Fruit fly (Drosophila melanogaster) whole organism, embryonic: ENCODE data around the gene IntS6.

Source experiments
- ATbp ChIP-seq: fragments of 200-800 bp; sonication (Bioruptor generic); optimal IDR thresholded peaks from 2 replicates; lab custom pipeline; 2017; ENCODE audit warnings: missing biosample characterization, mild to moderate bottlenecking, missing genetic modification characterization, missing genetic modification reagents
- Atf6 ChIP-seq: fragments of 200-800 bp; sonication (Bioruptor generic); IDR thresholded peaks from 2 replicates; pipeline ENCODE4 v1.3.6; 2022; ENCODE audit warnings: missing biosample characterization, missing genetic modification characterization
- BEAF-32 ChIP-seq: fragments of 200-800 bp; sonication (Bioruptor generic); optimal IDR thresholded peaks from 3 replicates; lab custom pipeline; 2017; ENCODE audit warnings: missing biosample characterization, missing genetic modification characterization, mild to moderate bottlenecking, moderate library complexity, missing genetic modification reagents
- Bgb ChIP-seq: fragments of 200-800 bp; sonication (Bioruptor generic); IDR thresholded peaks from 2 replicates; pipeline ENCODE4 v1.3.6; 2022; ENCODE audit warnings: missing biosample characterization, missing genetic modification characterization; ENCODE audit not compliant: partially characterized antibody
- CG10147 ChIP-seq: fragments of 200-800 bp; sonication (Bioruptor generic); optimal IDR thresholded peaks from 2 replicates; lab custom pipeline; 2019; ENCODE audit warnings: missing biosample characterization, mild to moderate bottlenecking, missing genetic modification characterization, moderate library complexity
- CG10209 ChIP-seq: fragments of 200-800 bp; sonication (Bioruptor generic); optimal IDR thresholded peaks from 3 replicates; lab custom pipeline; 2017; ENCODE audit warnings: missing biosample characterization, mild to moderate bottlenecking, missing genetic modification characterization, missing genetic modification reagents
- CG10462 ChIP-seq: fragments of 200-800 bp; sonication (Bioruptor generic); optimal IDR thresholded peaks from 2 replicates; lab custom pipeline; 2016; ENCODE audit warnings: missing biosample characterization, missing genetic modification characterization
- CG10979 ChIP-seq: fragments of 200-800 bp; sonication (Bioruptor generic); optimal IDR thresholded peaks from 2 replicates; lab custom pipeline; 2018; ENCODE audit warnings: missing biosample characterization, mild to moderate bottlenecking, missing genetic modification characterization, moderate library complexity
- CG11504 ChIP-seq: fragments of 200-800 bp; sonication (Bioruptor generic); optimal IDR thresholded peaks from 3 replicates; lab custom pipeline; 2019; ENCODE audit warnings: missing biosample characterization, mild to moderate bottlenecking, missing genetic modification characterization, moderate library complexity
- CG13624 ChIP-seq: fragments of 200-800 bp; sonication (Bioruptor generic); optimal IDR thresholded peaks from 2 replicates; lab custom pipeline; 2016; ENCODE audit warnings: missing biosample characterization, missing genetic modification characterization
- CG13775 ChIP-seq: fragments of 200-800 bp; sonication (Bioruptor generic); optimal IDR thresholded peaks from 3 replicates; lab custom pipeline; 2017; ENCODE audit warnings: missing biosample characterization, mild to moderate bottlenecking, missing genetic modification characterization
- CG14710 ChIP-seq: fragments of 200-800 bp; sonication (Bioruptor generic); optimal IDR thresholded peaks from 3 replicates; lab custom pipeline; 2019; ENCODE audit warnings: missing biosample characterization, mild to moderate bottlenecking, missing genetic modification characterization, moderate library complexity
- CG15073 ChIP-seq: fragments of 200-800 bp; sonication (Bioruptor generic); optimal IDR thresholded peaks from 2 replicates; lab custom pipeline; 2016; ENCODE audit warnings: missing biosample characterization, missing genetic modification characterization
- CG15696 ChIP-seq: fragments of 200-800 bp; sonication (Bioruptor generic); optimal IDR thresholded peaks from 2 replicates; lab custom pipeline; 2019; ENCODE audit warnings: missing biosample characterization, mild to moderate bottlenecking, missing genetic modification characterization, moderate library complexity
- CG18262 ChIP-seq: fragments of 200-800 bp; optimal IDR thresholded peaks from 3 replicates; lab custom pipeline; 2019; ENCODE audit warnings: missing biosample characterization, mild to moderate bottlenecking, missing genetic modification characterization, moderate library complexity
- CG18619 ChIP-seq: fragments of 200-800 bp; sonication (Bioruptor generic); optimal IDR thresholded peaks from 3 replicates; lab custom pipeline; 2017; ENCODE audit warnings: missing biosample characterization, mild to moderate bottlenecking, missing genetic modification characterization
- CG2120 ChIP-seq: fragments of 200-800 bp; sonication (Bioruptor generic); optimal IDR thresholded peaks from 3 replicates; lab custom pipeline; 2016; ENCODE audit warnings: missing biosample characterization, missing genetic modification characterization
- CG31365 ChIP-seq: fragments of 200-800 bp; sonication (Bioruptor generic); optimal IDR thresholded peaks from 2 replicates; lab custom pipeline; 2018; ENCODE audit warnings: missing biosample characterization, mild to moderate bottlenecking, missing genetic modification characterization
- CG4424 ChIP-seq: fragments of 200-800 bp; sonication (Bioruptor generic); optimal IDR thresholded peaks from 3 replicates; lab custom pipeline; 2016; ENCODE audit warnings: missing biosample characterization, missing genetic modification characterization
- CG5180 ChIP-seq: fragments of 200-800 bp; sonication (Bioruptor generic); optimal IDR thresholded peaks from 3 replicates; lab custom pipeline; 2017; ENCODE audit warnings: missing biosample characterization, missing genetic modification characterization, mild to moderate bottlenecking, moderate library complexity, missing genetic modification reagents
- CG6689 ChIP-seq: fragments of 200-800 bp; sonication (Bioruptor generic); IDR thresholded peaks from 2 replicates; pipeline ENCODE4 v1.3.6; 2022; ENCODE audit warnings: missing biosample characterization, missing genetic modification characterization
- CG7357 ChIP-seq: fragments of 200-800 bp; sonication (Bioruptor generic); IDR thresholded peaks from 3 replicates; pipeline ENCODE4 v1.3.6; 2022; ENCODE audit warnings: missing biosample characterization, missing genetic modification characterization
- CG8388 ChIP-seq: fragments of 200-800 bp; sonication (Bioruptor generic); optimal IDR thresholded peaks from 2 replicates; lab custom pipeline; 2019; ENCODE audit warnings: missing biosample characterization, mild to moderate bottlenecking, missing genetic modification characterization, moderate library complexity
- Drgx ChIP-seq: fragments of 200-800 bp; sonication (Bioruptor generic); IDR thresholded peaks from 2 replicates; pipeline ENCODE4 v1.3.6; 2022; ENCODE audit warnings: missing biosample characterization, missing genetic modification characterization
- E2f2 ChIP-seq: fragments of 200-800 bp; sonication (Bioruptor generic); IDR thresholded peaks from 2 replicates; pipeline ENCODE4 v1.3.6; 2022; ENCODE audit warnings: missing biosample characterization, missing genetic modification characterization
- Ets65A ChIP-seq: fragments of 200-800 bp; sonication (Bioruptor generic); peaks from one replicate; lab custom pipeline; 2016; ENCODE audit warnings: missing biosample characterization, missing genetic modification characterization
- Fer1 ChIP-seq: fragments of 200-800 bp; sonication (Bioruptor generic); optimal IDR thresholded peaks from 2 replicates; lab custom pipeline; 2017; ENCODE audit warnings: missing biosample characterization, mild to moderate bottlenecking, missing genetic modification characterization
- Gsc ChIP-seq: fragments of 200-800 bp; sonication (Bioruptor generic); IDR thresholded peaks from 2 replicates; pipeline ENCODE4 v1.3.6; 2022; ENCODE audit warnings: missing biosample characterization, missing genetic modification characterization
- Hr51 ChIP-seq, 2 experiments: fragments of 200-800 bp; sonication (Bioruptor generic); optimal IDR thresholded peaks; 2 replicates in 1 of 2; 3 replicates in 1 of 2; lab custom pipeline; 2016 to 2018; ENCODE audit warnings: missing biosample characterization in 2 of 2, missing genetic modification characterization in 2 of 2, mild to moderate bottlenecking in 1 of 2, moderate library complexity in 1 of 2
- Hsf ChIP-seq: fragments of 200-800 bp; sonication (Bioruptor generic); optimal IDR thresholded peaks from 3 replicates; lab custom pipeline; 2016; ENCODE audit warnings: missing biosample characterization, missing genetic modification characterization
- Nf-YB ChIP-seq: fragments of 200-800 bp; sonication (Bioruptor generic); optimal IDR thresholded peaks from 3 replicates; lab custom pipeline; 2019; ENCODE audit warnings: missing biosample characterization, mild to moderate bottlenecking, missing genetic modification characterization, moderate library complexity
- Pdp1 ChIP-seq, 2 experiments: fragments of 200-800 bp; sonication (Bioruptor generic); optimal IDR thresholded peaks; 3 replicates each; lab custom pipeline; 2016; ENCODE audit warnings: missing biosample characterization in 2 of 2, missing genetic modification characterization in 2 of 2, mild to moderate bottlenecking in 1 of 2, moderate library complexity in 1 of 2
- Scr ChIP-seq: fragments of 200-800 bp; sonication (Bioruptor generic); IDR thresholded peaks from 2 replicates; pipeline ENCODE4 v1.3.6; 2022; ENCODE audit warnings: missing biosample characterization, missing genetic modification characterization; ENCODE audit not compliant: partially characterized antibody
- Stat92E ChIP-seq, 3 experiments: fragments of >200 bp in 2 of 3; fragments of 200-800 bp in 1 of 3; sonication (Bioruptor generic) in 1 of 3; optimal IDR thresholded peaks; 2 replicates each; lab custom pipeline; 2017 to 2019; ENCODE audit warnings: missing biosample characterization in 3 of 3, missing genetic modification characterization in 3 of 3, mild to moderate bottlenecking in 1 of 3, moderate library complexity in 1 of 3
- eve ChIP-seq, 2 experiments: fragments of >200 bp; optimal IDR thresholded peaks; 2 replicates each; lab custom pipeline; 2017; ENCODE audit warnings: missing biosample characterization in 2 of 2, missing genetic modification characterization in 2 of 2
- grn ChIP-seq: fragments of 200-800 bp; sonication (Bioruptor generic); optimal IDR thresholded peaks from 3 replicates; lab custom pipeline; 2017; ENCODE audit warnings: missing biosample characterization, missing genetic modification characterization
- hb ChIP-seq: fragments of 200-800 bp; sonication (Bioruptor generic); IDR thresholded peaks from 3 replicates; pipeline ENCODE4 v1.3.6; 2022; ENCODE audit warnings: missing biosample characterization, missing genetic modification characterization; ENCODE audit not compliant: partially characterized antibody
- hbn ChIP-seq: fragments of 200-800 bp; sonication (Bioruptor generic); IDR thresholded peaks from 2 replicates; pipeline ENCODE4 v1.3.6; 2022; ENCODE audit warnings: missing biosample characterization, missing genetic modification characterization; ENCODE audit not compliant: partially characterized antibody
- phol ChIP-seq: fragments of 200-800 bp; sonication (Bioruptor generic); optimal IDR thresholded peaks from 3 replicates; lab custom pipeline; 2018; ENCODE audit warnings: missing biosample characterization, mild to moderate bottlenecking, missing genetic modification characterization, moderate library complexity
- pita ChIP-seq: fragments of 200-800 bp; sonication (Bioruptor generic); optimal IDR thresholded peaks from 2 replicates; lab custom pipeline; 2017; ENCODE audit warnings: missing biosample characterization, mild to moderate bottlenecking, missing genetic modification characterization
- slbo ChIP-seq: fragments of 200-800 bp; sonication (Bioruptor generic); IDR thresholded peaks from 2 replicates; pipeline ENCODE4 v1.3.6; 2022; ENCODE audit warnings: missing biosample characterization, missing genetic modification characterization
- sob ChIP-seq: fragments of 200-800 bp; sonication (Bioruptor generic); IDR thresholded peaks from 2 replicates; pipeline ENCODE4 v1.3.6; 2022; ENCODE audit warnings: missing biosample characterization, missing genetic modification characterization
- tin ChIP-seq: fragments of 200-800 bp; sonication (Bioruptor generic); optimal IDR thresholded peaks from 3 replicates; lab custom pipeline; 2016; ENCODE audit warnings: missing biosample characterization, missing genetic modification characterization
- ttk ChIP-seq: fragments of 200-800 bp; sonication (Bioruptor generic); IDR thresholded peaks from 2 replicates; pipeline ENCODE4 v2.1.2; 2022; ENCODE audit warnings: missing biosample characterization, missing genetic modification characterization
- wor ChIP-seq: fragments of 200-800 bp; sonication (Bioruptor generic); IDR thresholded peaks from 2 replicates; pipeline ENCODE4 v1.3.6; 2022; ENCODE audit warnings: missing biosample characterization, missing genetic modification characterization
- z ChIP-seq: fragments of 200-800 bp; sonication (Bioruptor generic); IDR thresholded peaks from 3 replicates; pipeline ENCODE4 v1.3.6; 2022; ENCODE audit warnings: missing biosample characterization, missing genetic modification characterization

Gene IntS6

dm6 chrX:5699824-5700498 is 47.1 kb downstream of the IntS6 start (continued):
- TF ChIP-seq CG31365 (no peak), z (GFP tag; lab: Robert Waterston, UW) (no peak), BEAF-32 (no peak), CG8388 (GFP tag; lab: Kevin White, UChicago) (peak; percentile 75), Scr (GFP tag; lab: Robert Waterston, UW) (no peak), hb (GFP tag; lab: Robert Waterston, UW) (no peak), CG13624 (GFP tag; lab: Kevin White, UChicago) (no peak), CG15073 (GFP tag; lab: Kevin White, UChicago) (no peak), Drgx (peak; percentile 38), Atf6 (GFP tag; lab: Robert Waterston, UW) (0 out of 2 replicates have a peak, but pooled peaks have one; percentile 25), CG6689 (GFP tag; lab: Robert Waterston, UW) (peak; percentile 70)

dm6 chrX:5698087-5698727 is 48.8 kb downstream of the IntS6 start, which contains the start of gene AdamTS-B:
Gene AdamTS-B, plus strand, starts transcription at chrX:5698557.
- TF ChIP-seq CG18619, result peak; percentile 14
- peak; percentile 10 for TF ChIP-seq ATbp (GFP tag; lab: Kevin White, UChicago)
- TF ChIP-seq Stat92E (GFP tag; optimal IDR thresholded peaks at IDR 0.05; lab: Kevin White, UChicago), result peak in 1 of 3 experiments; percentile 1
- peak in 1 of 2 experiments; percentile 69 for TF ChIP-seq eve (GFP tag; optimal IDR thresholded peaks at IDR 0.05; lab: Kevin White, UChicago)
- no peak for TF ChIP-seq hbn (GFP tag; lab: Robert Waterston, UW)
- peak; percentile 59 for TF ChIP-seq Fer1 (GFP tag; lab: Kevin White, UChicago)
- TF ChIP-seq sob (GFP tag; lab: Robert Waterston, UW), result peak; percentile 35; the same call in 1 of the 2 replicates
- peak; percentile 42 for TF ChIP-seq CG18262
- TF ChIP-seq wor (GFP tag; lab: Robert Waterston, UW), result peak; percentile 24; the same call in 1 of the 2 replicates
- peak; percentile 10 for TF ChIP-seq CG10462 (GFP tag; lab: Kevin White, UChicago)
- peak; percentile 56; the same call in 1 of the 2 replicates for TF ChIP-seq Atf6 (GFP tag; lab: Robert Waterston, UW)
- TF ChIP-seq CG14710 (tag; lab: Kevin White, UChicago), result peak; percentile 30
- peak; percentile 40 for TF ChIP-seq CG15696 (tag; lab: Kevin White, UChicago)
- TF ChIP-seq Hsf (GFP tag; lab: Kevin White, UChicago), result peak; percentile 40
- no peak for TF ChIP-seq Gsc (GFP tag; lab: Robert Waterston, UW)
- TF ChIP-seq grn (GFP tag; lab: Kevin White, UChicago), result no peak
- peak; percentile 47 for TF ChIP-seq CG10147 (GFP tag; lab: Kevin White, UChicago)
- peak; percentile 48 for TF ChIP-seq CG4424 (GFP tag; lab: Kevin White, UChicago)
- TF ChIP-seq Pdp1 (GFP tag; optimal IDR thresholded peaks at IDR 0.05; lab: Kevin White, UChicago), result peak; percentile 11 to 21
- TF ChIP-seq Ets65A (GFP tag; lab: Kevin White, UChicago), result peak; percentile 58
- peak; percentile 7 for TF ChIP-seq CG13775 (GFP tag; lab: Kevin White, UChicago)
- peak; percentile 98 for TF ChIP-seq CG5180 (GFP tag; lab: Kevin White, UChicago)
- peak; percentile 57 for TF ChIP-seq CG10979 (tag; lab: Kevin White, UChicago)
- no peak for TF ChIP-seq pita (GFP tag; lab: Kevin White, UChicago)
- peak; percentile 58 for TF ChIP-seq phol
- TF ChIP-seq ttk (GFP tag; lab: Robert Waterston, UW), result peak; percentile 46; the same call in 1 of the 2 replicates
- 0 out of 2 replicates have a peak, but pooled peaks have one; percentile 35 for TF ChIP-seq Bgb (GFP tag; lab: Robert Waterston, UW)
- peak; percentile 69 for TF ChIP-seq CG11504
- peak; percentile 56 for TF ChIP-seq slbo (GFP tag; lab: Robert Waterston, UW)
- no peak for TF ChIP-seq CG7357 (GFP tag; lab: Robert Waterston, UW)
- peak; percentile 43 for TF ChIP-seq CG2120 (GFP tag; lab: Kevin White, UChicago)
- TF ChIP-seq E2f2 (GFP tag; lab: Robert Waterston, UW), result peak; percentile 39; the same call in 1 of the 2 replicates
- TF ChIP-seq tin, result peak; percentile 16
- TF ChIP-seq CG10209 (GFP tag; lab: Kevin White, UChicago), result peak; percentile 16
- peak; percentile 31 for TF ChIP-seq Nf-YB (GFP tag; lab: Kevin White, UChicago)
- peak in 1 of 2 experiments; percentile 65 for TF ChIP-seq Hr51 (GFP tag; optimal IDR thresholded peaks at IDR 0.05; lab: Kevin White, UChicago)
